Worm (Caenorhabditis elegans) whole organism, late embryonic: ENCODE data around the gene srj-45.

Experiments
- ceh-34 ChIP-seq: sonication (generic microtip); optimal IDR thresholded peaks from 2 replicates; lab custom pipeline; 2016; ENCODE audit warnings: mild to moderate bottlenecking, missing genetic modification characterization, missing compliant biosample characterization
- pqm-1 ChIP-seq: sonication (generic microtip); optimal IDR thresholded peaks from 2 replicates; lab custom pipeline; 2016; ENCODE audit warnings: missing genetic modification characterization, missing compliant biosample characterization

- TF ChIP-seq pqm-1 (tag; lab: Kevin White, UChicago) (no peak), ceh-34 (tag; lab: Kevin White, UChicago) (no peak)
Measured at ce11 chrV:2799172-2799869, 37.1 kb downstream of the srj-45 start.
